Fruit fly (Drosophila melanogaster) whole organism, embryonic: Measurements from ENCODE around the gene Eip93F.

ENCODE experiments used
- CG12071 ChIP-seq: fragments of 200-800 bp; sonication (Bioruptor generic); optimal IDR thresholded peaks from 3 replicates; lab custom pipeline; 2018; ENCODE audit warnings: missing biosample characterization, mild to moderate bottlenecking, missing genetic modification characterization
- CG14710 ChIP-seq: fragments of 200-800 bp; sonication (Bioruptor generic); optimal IDR thresholded peaks from 3 replicates; lab custom pipeline; 2019; ENCODE audit warnings: missing biosample characterization, mild to moderate bottlenecking, missing genetic modification characterization, moderate library complexity
- CG14965 ChIP-seq: fragments of 200-800 bp; sonication (Bioruptor generic); optimal IDR thresholded peaks from 2 replicates; lab custom pipeline; 2016; ENCODE audit warnings: missing biosample characterization, missing genetic modification characterization, borderline replicate concordance
- CG15073 ChIP-seq: fragments of 200-800 bp; sonication (Bioruptor generic); optimal IDR thresholded peaks from 2 replicates; lab custom pipeline; 2016; ENCODE audit warnings: missing biosample characterization, missing genetic modification characterization
- CG15269 ChIP-seq: fragments of 200-800 bp; sonication (Bioruptor generic); optimal IDR thresholded peaks from 2 replicates; lab custom pipeline; 2018; ENCODE audit warnings: missing biosample characterization, mild to moderate bottlenecking, missing genetic modification characterization, moderate library complexity
- CG18599 ChIP-seq: fragments of 200-800 bp; sonication (Bioruptor generic); optimal IDR thresholded peaks from 3 replicates; lab custom pipeline; 2017; ENCODE audit warnings: missing biosample characterization, missing genetic modification characterization, mild to moderate bottlenecking, moderate library complexity, missing genetic modification reagents
- CG2120 ChIP-seq: fragments of 200-800 bp; sonication (Bioruptor generic); optimal IDR thresholded peaks from 3 replicates; lab custom pipeline; 2016; ENCODE audit warnings: missing biosample characterization, missing genetic modification characterization
- CG31441 ChIP-seq: fragments of 200-800 bp; sonication (Bioruptor generic); IDR thresholded peaks from 2 replicates; pipeline ENCODE4 v1.3.6; 2022; ENCODE audit warnings: missing biosample characterization, missing genetic modification characterization
- CG34422 ChIP-seq: fragments of 200-800 bp; sonication (Bioruptor generic); IDR thresholded peaks from 3 replicates; pipeline ENCODE4 v1.3.6; 2022; ENCODE audit warnings: missing biosample characterization, missing genetic modification characterization
- CG43689 ChIP-seq: fragments of 200-800 bp; sonication (Bioruptor generic); IDR thresholded peaks from 2 replicates; pipeline ENCODE4 v1.3.6; 2022; ENCODE audit warnings: missing biosample characterization, missing genetic modification characterization
- CG4424 ChIP-seq: fragments of 200-800 bp; sonication (Bioruptor generic); optimal IDR thresholded peaks from 3 replicates; lab custom pipeline; 2016; ENCODE audit warnings: missing biosample characterization, missing genetic modification characterization
- CG6254 ChIP-seq: fragments of 200-800 bp; sonication (Bioruptor generic); optimal IDR thresholded peaks from 3 replicates; lab custom pipeline; 2017; ENCODE audit warnings: mild to moderate bottlenecking, missing biosample characterization, missing genetic modification reagents, missing genetic modification characterization
- CG6654 ChIP-seq: fragments of 200-800 bp; sonication (Bioruptor generic); optimal IDR thresholded peaks from 2 replicates; lab custom pipeline; 2017; ENCODE audit warnings: missing biosample characterization, mild to moderate bottlenecking, missing genetic modification characterization
- CG6813 ChIP-seq: fragments of 200-800 bp; sonication (Bioruptor generic); optimal IDR thresholded peaks from 2 replicates; lab custom pipeline; 2017; ENCODE audit warnings: missing biosample characterization, missing genetic modification characterization, mild to moderate bottlenecking, moderate library complexity, missing genetic modification reagents
- CG8290 ChIP-seq, 3 experiments: fragments of 200-800 bp; sonication (Bioruptor generic); optimal IDR thresholded peaks; 2 replicates each; lab custom pipeline; 2016 to 2019; ENCODE audit warnings: missing biosample characterization in 3 of 3, missing genetic modification characterization in 3 of 3, mild to moderate bottlenecking in 2 of 3, moderate library complexity in 1 of 3
- CG8359 ChIP-seq: fragments of 200-800 bp; sonication (Bioruptor generic); optimal IDR thresholded peaks from 2 replicates; lab custom pipeline; 2017; ENCODE audit warnings: missing biosample characterization, mild to moderate bottlenecking, missing genetic modification characterization, borderline replicate concordance
- CG9437 ChIP-seq: fragments of 200-800 bp; sonication (Bioruptor generic); optimal IDR thresholded peaks from 2 replicates; lab custom pipeline; 2018; ENCODE audit warnings: missing biosample characterization, mild to moderate bottlenecking, missing genetic modification characterization
- CG9932 ChIP-seq: fragments of 200-800 bp; sonication (Bioruptor generic); IDR thresholded peaks from 2 replicates; pipeline ENCODE4 v1.3.6; 2022; ENCODE audit warnings: missing biosample characterization, missing genetic modification characterization
- D ChIP-seq, 2 experiments: fragments of 200-800 bp in 1 of 2; fragments of >200 bp in 1 of 2; sonication (Bioruptor generic) in 1 of 2; optimal IDR thresholded peaks; 2 replicates in 1 of 2; 3 replicates in 1 of 2; lab custom pipeline; 2017; ENCODE audit warnings: mild to moderate bottlenecking in 1 of 2, missing biosample characterization in 1 of 2, missing genetic modification characterization in 1 of 2, missing genetic modification reagents in 1 of 2
- Dbx ChIP-seq: fragments of 200-800 bp; sonication (Bioruptor generic); IDR thresholded peaks from 3 replicates; pipeline ENCODE4 v1.3.6; 2022; ENCODE audit warnings: missing biosample characterization, missing genetic modification characterization
- Dip2 ChIP-seq: fragments of 200-800 bp; sonication (Bioruptor generic); IDR thresholded peaks from 2 replicates; pipeline ENCODE4 v1.3.6; 2022; ENCODE audit warnings: missing biosample characterization, missing genetic modification characterization
- Doc2 ChIP-seq: fragments of 200-800 bp; sonication (Bioruptor generic); IDR thresholded peaks from 2 replicates; pipeline ENCODE4 v1.3.6; 2022; ENCODE audit warnings: missing biosample characterization, missing genetic modification characterization
- E2f1 ChIP-seq: fragments of 200-800 bp; sonication (Bioruptor generic); IDR thresholded peaks from 2 replicates; pipeline ENCODE4 v1.3.6; 2022; ENCODE audit warnings: missing biosample characterization, missing genetic modification characterization
- Hand ChIP-seq: fragments of 200-800 bp; sonication (Bioruptor generic); optimal IDR thresholded peaks from 2 replicates; lab custom pipeline; 2017; ENCODE audit warnings: mild to moderate bottlenecking, missing biosample characterization, missing genetic modification reagents, missing genetic modification characterization
- Neu2 ChIP-seq: fragments of 200-800 bp; sonication (Bioruptor generic); optimal IDR thresholded peaks from 3 replicates; lab custom pipeline; 2016; ENCODE audit warnings: missing biosample characterization, missing genetic modification characterization, borderline replicate concordance
- NfI ChIP-seq: fragments of 200-800 bp; sonication (Bioruptor generic); optimal IDR thresholded peaks from 3 replicates; lab custom pipeline; 2018; ENCODE audit warnings: missing biosample characterization, mild to moderate bottlenecking, missing genetic modification characterization, moderate library complexity
- Pdp1 ChIP-seq, 2 experiments: fragments of 200-800 bp; sonication (Bioruptor generic); optimal IDR thresholded peaks; 3 replicates each; lab custom pipeline; 2016; ENCODE audit warnings: missing biosample characterization in 2 of 2, missing genetic modification characterization in 2 of 2, mild to moderate bottlenecking in 1 of 2, moderate library complexity in 1 of 2
- Ptx1 ChIP-seq: fragments of 200-800 bp; sonication (Bioruptor generic); IDR thresholded peaks from 2 replicates; pipeline ENCODE4 v1.3.6; 2022; ENCODE audit warnings: missing biosample characterization, missing genetic modification characterization
- Sry-δ ChIP-seq: fragments of 200-800 bp; sonication (Bioruptor generic); optimal IDR thresholded peaks from 2 replicates; lab custom pipeline; 2016; ENCODE audit warnings: missing biosample characterization, missing genetic modification characterization
- YL-1 ChIP-seq: fragments of 200-800 bp; sonication (Bioruptor generic); optimal IDR thresholded peaks from 3 replicates; lab custom pipeline; 2017; ENCODE audit warnings: missing biosample characterization, mild to moderate bottlenecking, missing genetic modification characterization
- amos ChIP-seq: fragments of 200-800 bp; sonication (Bioruptor generic); IDR thresholded peaks from 2 replicates; pipeline ENCODE4 v1.3.6; 2022; ENCODE audit warnings: missing biosample characterization, missing genetic modification characterization; ENCODE audit not compliant: partially characterized antibody
- ase ChIP-seq: fragments of 200-800 bp; sonication (Bioruptor generic); IDR thresholded peaks from 3 replicates; pipeline ENCODE4 v1.3.6; 2022; ENCODE audit warnings: missing biosample characterization, missing genetic modification characterization
- az2 ChIP-seq: fragments of 200-800 bp; sonication (Bioruptor generic); optimal IDR thresholded peaks from 3 replicates; lab custom pipeline; 2016; ENCODE audit warnings: missing biosample characterization, missing genetic modification characterization
- btn ChIP-seq: fragments of 200-800 bp; sonication (Bioruptor generic); optimal IDR thresholded peaks from 2 replicates; lab custom pipeline; 2016; ENCODE audit warnings: missing biosample characterization, missing genetic modification characterization
- croc ChIP-seq: fragments of 200-800 bp; sonication (Bioruptor generic); conservative IDR thresholded peaks from 3 replicates; pipeline ENCODE4 v1.3.6; 2022; ENCODE audit warnings: missing biosample characterization, missing genetic modification characterization
- da ChIP-seq: fragments of 200-800 bp; sonication (Bioruptor generic); optimal IDR thresholded peaks from 2 replicates; lab custom pipeline; 2016; ENCODE audit warnings: missing biosample characterization, missing genetic modification characterization
- hb ChIP-seq: fragments of 200-800 bp; sonication (Bioruptor generic); IDR thresholded peaks from 3 replicates; pipeline ENCODE4 v1.3.6; 2022; ENCODE audit warnings: missing biosample characterization, missing genetic modification characterization; ENCODE audit not compliant: partially characterized antibody
- kni ChIP-seq: fragments of 200-800 bp; sonication (Bioruptor generic); optimal IDR thresholded peaks from 3 replicates; lab custom pipeline; 2017; ENCODE audit warnings: mild to moderate bottlenecking, missing biosample characterization, missing genetic modification reagents, missing genetic modification characterization
- lbe ChIP-seq: fragments of 200-800 bp; sonication (Bioruptor generic); optimal IDR thresholded peaks from 2 replicates; lab custom pipeline; 2016; ENCODE audit warnings: missing biosample characterization, mild to moderate bottlenecking, missing genetic modification characterization
- pan ChIP-seq, 4 experiments: fragments of >200 bp in 3 of 4; fragments of 200-800 bp in 1 of 4; sonication (Bioruptor generic) in 1 of 4; optimal IDR thresholded peaks in 3 of 4; IDR thresholded peaks in 1 of 4; 2 replicates each; pipeline versions ENCODE4 v1.3.6 to Lab custom; 2017 to 2022; ENCODE audit warnings: missing biosample characterization in 2 of 4, missing genetic modification characterization in 2 of 4, mixed read lengths in 1 of 4
- pnt ChIP-seq: fragments of 200-800 bp; sonication (Bioruptor generic); optimal IDR thresholded peaks from 3 replicates; lab custom pipeline; 2016; ENCODE audit warnings: missing biosample characterization, missing genetic modification characterization
- pzg ChIP-seq: fragments of 200-800 bp; sonication (Bioruptor generic); optimal IDR thresholded peaks from 3 replicates; lab custom pipeline; 2018; ENCODE audit warnings: missing biosample characterization, mild to moderate bottlenecking, missing genetic modification characterization, moderate library complexity
- run ChIP-seq: fragments of 200-800 bp; sonication (Bioruptor generic); optimal IDR thresholded peaks from 3 replicates; lab custom pipeline; 2018; ENCODE audit warnings: missing biosample characterization, mild to moderate bottlenecking, missing genetic modification characterization
- shn ChIP-seq: fragments of 200-800 bp; sonication (Bioruptor generic); optimal IDR thresholded peaks from 3 replicates; lab custom pipeline; 2016; ENCODE audit warnings: missing biosample characterization, missing genetic modification characterization
- sob ChIP-seq: fragments of 200-800 bp; sonication (Bioruptor generic); IDR thresholded peaks from 2 replicates; pipeline ENCODE4 v1.3.6; 2022; ENCODE audit warnings: missing biosample characterization, missing genetic modification characterization
- sqz ChIP-seq: fragments of 200-800 bp; sonication (Bioruptor generic); optimal IDR thresholded peaks from 3 replicates; lab custom pipeline; 2018; ENCODE audit warnings: missing biosample characterization, mild to moderate bottlenecking, missing genetic modification characterization
- tgo ChIP-seq: fragments of 200-800 bp; sonication (Bioruptor generic); IDR thresholded peaks from 3 replicates; pipeline ENCODE4 v1.3.6; 2022; ENCODE audit warnings: missing biosample characterization, missing genetic modification characterization
- unpg ChIP-seq: fragments of 200-800 bp; sonication (Bioruptor generic); optimal IDR thresholded peaks from 3 replicates; lab custom pipeline; 2018; ENCODE audit warnings: missing biosample characterization, mild to moderate bottlenecking, missing genetic modification characterization, moderate library complexity

Eip93F gene

dm6 chr3R:22025320-22025719 lies 76.4 kb downstream of the Eip93F start, which contains the start of gene CG6028 (continued):
- TF ChIP-seq pan (optimal IDR thresholded peaks at IDR 0.05; lab: Kevin White, UChicago): no peak
- TF ChIP-seq pan (GFP tag; optimal IDR thresholded peaks at IDR 0.05 in 1 of 2, IDR thresholded peaks at IDR 0.05 in 1 of 2): peak in 1 of 2 experiments; percentile 16
- no peak for TF ChIP-seq Neu2 (GFP tag; lab: Kevin White, UChicago)
- no peak for TF ChIP-seq hb (GFP tag; lab: Robert Waterston, UW)
- peak in 1 of 2 experiments; percentile 92 for TF ChIP-seq Pdp1 (GFP tag; optimal IDR thresholded peaks at IDR 0.05; lab: Kevin White, UChicago)
- TF ChIP-seq CG18599 (GFP tag; lab: Kevin White, UChicago): peak; percentile 42
- 0 out of 2 replicates have a peak, but pooled peaks have one; percentile 27 for TF ChIP-seq Ptx1 (GFP tag; lab: Robert Waterston, UW)
- no peak for TF ChIP-seq da (GFP tag; lab: Kevin White, UChicago)
- TF ChIP-seq shn (GFP tag; lab: Kevin White, UChicago): peak; percentile 1
- no peak for TF ChIP-seq E2f1
- no peak for TF ChIP-seq btn (GFP tag; lab: Kevin White, UChicago)
- no peak for TF ChIP-seq tgo
- peak; percentile 20 for TF ChIP-seq CG4424
- peak; percentile 60 for TF ChIP-seq CG2120 (GFP tag; lab: Kevin White, UChicago)
- no peak for TF ChIP-seq CG8290 (GFP tag; optimal IDR thresholded peaks at IDR 0.05; lab: Kevin White, UChicago)
- peak in 1 of 2 experiments; percentile 70 for TF ChIP-seq CG8290 (tag; optimal IDR thresholded peaks at IDR 0.05; lab: Kevin White, UChicago)
- TF ChIP-seq D (optimal IDR thresholded peaks at IDR 0.05; lab: Kevin White, UChicago): no peak
- TF ChIP-seq D (GFP tag; optimal IDR thresholded peaks at IDR 0.05; lab: Kevin White, UChicago): no peak
- 0 out of 3 replicates have a peak, but pooled peaks have one; percentile 11 for TF ChIP-seq ase (GFP tag; lab: Robert Waterston, UW)
- peak; percentile 5 for TF ChIP-seq Sry-δ (GFP tag; lab: Kevin White, UChicago)
- TF ChIP-seq CG15073 (GFP tag; lab: Kevin White, UChicago): no peak
- TF ChIP-seq Dip2 (GFP tag; lab: Robert Waterston, UW): no peak
- no peak for TF ChIP-seq Doc2 (GFP tag; lab: Robert Waterston, UW)
- TF ChIP-seq lbe: peak; percentile 19
- TF ChIP-seq CG6654 (GFP tag; lab: Kevin White, UChicago): no peak
- peak; percentile 39 for TF ChIP-seq NfI (GFP tag; lab: Kevin White, UChicago)
- no peak for TF ChIP-seq pnt
- TF ChIP-seq sob (GFP tag; lab: Robert Waterston, UW): peak; percentile 52
- TF ChIP-seq sqz (GFP tag; lab: Kevin White, UChicago): no peak
- peak; percentile 18 for TF ChIP-seq az2 (GFP tag; lab: Kevin White, UChicago)
- TF ChIP-seq CG34422 (GFP tag; lab: Robert Waterston, UW): 0 out of 3 replicates have a peak, but pooled peaks have one; percentile 24
- TF ChIP-seq CG43689 (GFP tag; lab: Robert Waterston, UW): no peak
- no peak for TF ChIP-seq run
- no peak for TF ChIP-seq CG8359 (GFP tag; lab: Kevin White, UChicago)
- peak; percentile 5 for TF ChIP-seq unpg
- peak; percentile 18 for TF ChIP-seq CG15269 (tag; lab: Kevin White, UChicago)
- TF ChIP-seq CG6813 (GFP tag; lab: Kevin White, UChicago): no peak
- TF ChIP-seq CG31441: peak; percentile 40
- TF ChIP-seq kni (GFP tag; lab: Kevin White, UChicago): peak; percentile 26
- no peak for TF ChIP-seq CG12071 (GFP tag; lab: Kevin White, UChicago)
- TF ChIP-seq croc: no peak
- peak; percentile 45; the same call in 1 of the 3 replicates for TF ChIP-seq Dbx (GFP tag; lab: Robert Waterston, UW)
- TF ChIP-seq pzg (GFP tag; lab: Kevin White, UChicago): peak; percentile 32
- no peak for TF ChIP-seq CG14965 (GFP tag; lab: Kevin White, UChicago)
- peak; percentile 44; the same call in 1 of the 2 replicates for TF ChIP-seq CG9932 (GFP tag; lab: Robert Waterston, UW)
- TF ChIP-seq Hand: no peak
- peak; percentile 32; the same call in 1 of the 2 replicates for TF ChIP-seq amos
- peak; percentile 94 for TF ChIP-seq CG9437 (GFP tag; lab: Kevin White, UChicago)
- TF ChIP-seq CG14710 (tag; lab: Kevin White, UChicago): peak; percentile 9
- TF ChIP-seq CG6254 (GFP tag; lab: Kevin White, UChicago): no peak
- peak; percentile 19 for TF ChIP-seq YL-1 (GFP tag; lab: Kevin White, UChicago)
